Fruit fly (Drosophila melanogaster) Kc167 (cell line): Measurements from ENCODE around the gene CG14073.

Experiments
- Myc ChIP-seq: fragments of >200 bp; optimal IDR thresholded peaks from 2 replicates; lab custom pipeline; 2017; ENCODE audit warnings: missing external identifiers
- h ChIP-seq: fragments of >200 bp; optimal IDR thresholded peaks from 3 replicates; lab custom pipeline; 2018; ENCODE audit warnings: missing external identifiers

dm6 chr3L:18768788-18769707 lies 51.4 kb downstream of the CG14073 start:
- TF ChIP-seq h (lab: Kevin White, UChicago) (no peak), Myc (lab: Kevin White, UChicago) (no peak)
